Fruit fly (Drosophila melanogaster): ENCODE data around the gene mtDNA-helicase.

Gene mtDNA-helicase

dm6 chr2L:9897296-9897695 lies 4.0 kb upstream of the mtDNA-helicase start, which contains the start of gene RpS2 (continued):
- peak; percentile 97 for TF ChIP-seq Dll (GFP tag; IDR thresholded peaks at IDR 0.05; ENCODE audit: partially characterized antibody)
- TF ChIP-seq btn (GFP tag; optimal IDR thresholded peaks at IDR 0.05) = no peak
- TF ChIP-seq Lpt (GFP tag; optimal IDR thresholded peaks at IDR 0.05) = no peak
- TF ChIP-seq CG10431 (GFP tag; optimal IDR thresholded peaks at IDR 0.05) = no peak
- TF ChIP-seq CG7271 (tag; optimal IDR thresholded peaks at IDR 0.05) = no peak
- no peak for TF ChIP-seq esg (GFP tag; conservative IDR thresholded peaks at IDR 0.05)
- no peak for TF ChIP-seq Doc2 (GFP tag; IDR thresholded peaks at IDR 0.05)
- no peak for TF ChIP-seq CG1024 (GFP tag; IDR thresholded peaks at IDR 0.05)
- TF ChIP-seq CG15073 (GFP tag; optimal IDR thresholded peaks at IDR 0.05) = no peak
- no peak for TF ChIP-seq Nf-YA (GFP tag; IDR thresholded peaks at IDR 0.05)
- TF ChIP-seq nerfin-1 (tag; optimal IDR thresholded peaks at IDR 0.05) = peak; percentile 51
- no peak for TF ChIP-seq tx (GFP tag; optimal IDR thresholded peaks at IDR 0.05)
- peak; percentile 52 for TF ChIP-seq CG17186 (GFP tag; optimal IDR thresholded peaks at IDR 0.05)
- no peak for TF ChIP-seq Atf-2 (GFP tag; optimal IDR thresholded peaks at IDR 0.05)
- TF ChIP-seq HLH3B (GFP tag; IDR thresholded peaks at IDR 0.05) = 0 out of 2 replicates have a peak, but pooled peaks have one; percentile 17
- no peak for TF ChIP-seq pb (GFP tag; optimal IDR thresholded peaks at IDR 0.05)
- peak; percentile 13 for TF ChIP-seq Nf-YB (GFP tag; optimal IDR thresholded peaks at IDR 0.05)
- TF ChIP-seq crol (GFP tag; IDR thresholded peaks at IDR 0.05) = no peak
- TF ChIP-seq CG9932 (GFP tag; IDR thresholded peaks at IDR 0.05) = peak; percentile 77
- TF ChIP-seq tin (GFP tag; optimal IDR thresholded peaks at IDR 0.05) = no peak
- peak; percentile 60 for TF ChIP-seq gsb-n (tag; optimal IDR thresholded peaks at IDR 0.05)
- peak; percentile 75 for TF ChIP-seq nom (GFP tag; optimal IDR thresholded peaks at IDR 0.05)
- TF ChIP-seq otp (GFP tag; IDR thresholded peaks at IDR 0.05) = no peak
- peak in 1 of 3 experiments; percentile 22 for TF ChIP-seq Stat92E (GFP tag; optimal IDR thresholded peaks at IDR 0.05)
- TF ChIP-seq CG4617 (GFP tag; optimal IDR thresholded peaks at IDR 0.05; ENCODE audit: borderline replicate concordance) = peak; percentile 44
- no peak for TF ChIP-seq CkIIα-i1 (GFP tag; IDR thresholded peaks at IDR 0.05)
- TF ChIP-seq vfl (GFP tag; optimal IDR thresholded peaks at IDR 0.05) = peak; percentile 33
- TF ChIP-seq CG6683 (GFP tag; optimal IDR thresholded peaks at IDR 0.05) = no peak
- TF ChIP-seq CG12155 (GFP tag; optimal IDR thresholded peaks at IDR 0.05) = peak; percentile 18
- no peak for TF ChIP-seq CG14050 (GFP tag; IDR thresholded peaks at IDR 0.05)
- no peak for TF ChIP-seq NC2α (GFP tag; optimal IDR thresholded peaks at IDR 0.05)
- no peak for TF ChIP-seq Elba2 (GFP tag; optimal IDR thresholded peaks at IDR 0.05)
- TF ChIP-seq eyg (GFP tag; optimal IDR thresholded peaks at IDR 0.05) = no peak
- TF ChIP-seq gce (GFP tag; IDR thresholded peaks at IDR 0.05) = no peak
- peak; percentile 51 for TF ChIP-seq Lhr (GFP tag; optimal IDR thresholded peaks at IDR 0.05)
- TF ChIP-seq CG10209 (GFP tag; optimal IDR thresholded peaks at IDR 0.05) = peak; percentile 8
- peak in 1 of 2 experiments; percentile 32 for TF ChIP-seq insv (GFP tag; optimal IDR thresholded peaks at IDR 0.05)
- no peak for TF ChIP-seq CG11695 (GFP tag; IDR thresholded peaks at IDR 0.05)
- no peak for TF ChIP-seq Tbp (GFP tag; optimal IDR thresholded peaks at IDR 0.05)
- peak; percentile 34 for TF ChIP-seq CG9797 (GFP tag; optimal IDR thresholded peaks at IDR 0.05)
- peak; percentile 59 for TF ChIP-seq CG17385 (GFP tag; optimal IDR thresholded peaks at IDR 0.05)
- no peak; the same call in 2 of the 3 replicates for TF ChIP-seq CG2889 (GFP tag; IDR thresholded peaks at IDR 0.05)
- TF ChIP-seq CG3995 (GFP tag; optimal IDR thresholded peaks at IDR 0.05) = peak; percentile 39
- TF ChIP-seq prd (optimal IDR thresholded peaks at IDR 0.05) = no peak
- TF ChIP-seq prd (GFP tag; IDR thresholded peaks at IDR 0.05) = no peak
- no peak for TF ChIP-seq ara (GFP tag; IDR thresholded peaks at IDR 0.05)
- peak; percentile 52 for TF ChIP-seq Fer1 (GFP tag; optimal IDR thresholded peaks at IDR 0.05)
- no peak for TF ChIP-seq ranshi (GFP tag; IDR thresholded peaks at IDR 0.05)
- TF ChIP-seq pum (GFP tag; optimal IDR thresholded peaks at IDR 0.05) = no peak
- no peak for TF ChIP-seq dan (GFP tag; IDR thresholded peaks at IDR 0.05)
- no peak for TF ChIP-seq mam (GFP tag; optimal IDR thresholded peaks at IDR 0.05)
- no peak for TF ChIP-seq Camta (GFP tag; optimal IDR thresholded peaks at IDR 0.05)
- no peak for TF ChIP-seq CG8944 (GFP tag; optimal IDR thresholded peaks at IDR 0.05)

Measured in whole organism, embryonic.